Worm (Caenorhabditis elegans): Measurements from ENCODE around the gene ceh-30.

The ceh-30 gene

DNA sequence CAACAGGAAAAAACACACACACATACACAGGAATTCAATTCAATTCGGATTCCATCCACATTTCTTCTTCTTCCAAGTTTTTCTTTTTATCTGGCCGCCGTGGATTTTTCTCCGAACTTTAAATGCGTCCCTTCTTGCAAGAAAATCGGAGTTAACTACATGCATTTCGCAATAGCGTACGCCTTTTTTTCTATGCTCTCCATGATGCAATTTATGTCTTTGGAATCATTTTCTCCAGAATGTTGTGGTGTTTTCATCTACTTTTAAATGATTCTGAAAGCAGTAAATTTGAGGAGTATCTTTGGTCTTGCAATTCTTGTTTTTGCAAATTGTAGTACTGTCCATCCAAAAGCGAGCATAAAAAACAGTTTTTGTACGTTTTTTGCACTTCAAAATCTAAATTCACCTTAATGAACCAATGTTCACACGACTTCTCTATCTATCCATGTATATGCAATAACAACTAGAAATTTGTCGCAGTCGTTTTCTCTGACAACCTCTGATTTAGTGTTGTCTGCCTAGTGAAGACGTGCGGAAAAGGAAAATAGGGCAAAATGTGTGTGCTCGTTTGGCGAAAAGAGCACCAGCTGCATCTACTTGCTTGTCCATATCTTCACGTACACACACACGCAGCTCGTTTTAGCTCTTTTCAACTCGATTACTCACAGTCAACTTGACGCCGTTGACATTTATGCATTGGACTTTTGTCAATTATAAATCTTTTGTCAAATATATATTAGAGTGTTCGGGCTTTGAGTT, 40.9 kb upstream of the ceh-30 start:
- TF ChIP-seq C34F6.9 (tag; optimal IDR thresholded peaks at IDR 0.05), result peak; percentile 40
- peak; percentile 50 for TF ChIP-seq unc-55 (GFP tag; optimal IDR thresholded peaks at IDR 0.05)
- no peak for TF ChIP-seq nhr-11 (tag; optimal IDR thresholded peaks at IDR 0.05)
- TF ChIP-seq sma-9 (GFP tag; optimal IDR thresholded peaks at IDR 0.05), result peak; percentile 10
- no peak for TF ChIP-seq sma-9 (tag; optimal IDR thresholded peaks at IDR 0.05)
- TF ChIP-seq lin-11 (tag; optimal IDR thresholded peaks at IDR 0.05), result peak; percentile 22
- TF ChIP-seq Y55F3AM.14 (GFP tag; optimal IDR thresholded peaks at IDR 0.05), result no peak
- TF ChIP-seq nhr-129 (tag; optimal IDR thresholded peaks at IDR 0.05), result peak; percentile 93

DNA sequence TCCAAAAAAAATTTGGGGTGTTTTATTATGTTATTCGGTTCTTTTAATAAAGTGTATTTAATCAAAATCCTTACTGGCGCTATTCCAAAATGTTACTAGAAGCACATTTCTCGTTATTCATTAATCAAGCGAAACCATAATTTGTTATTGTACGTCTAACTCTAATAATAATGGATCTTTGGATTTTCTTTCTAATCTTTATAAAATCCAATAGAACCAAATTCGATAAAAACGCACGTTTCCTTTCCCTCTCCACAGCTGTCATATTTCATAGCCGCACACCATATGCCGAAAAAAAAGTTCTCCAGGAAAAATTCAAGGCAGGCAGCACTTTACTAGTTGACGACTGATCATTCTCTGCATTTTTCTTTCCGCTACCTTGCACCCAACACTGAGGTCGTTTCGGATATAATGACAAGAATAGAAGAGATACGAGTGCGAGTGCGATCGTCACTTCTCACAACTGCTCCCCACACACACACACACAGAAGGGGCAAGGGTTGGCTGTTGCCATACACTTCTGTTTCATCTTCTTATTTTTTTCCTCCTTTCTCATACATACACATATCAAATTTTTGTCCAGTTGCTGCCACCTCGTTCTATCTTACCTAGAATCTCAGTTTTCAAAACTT, 39.7 kb upstream of the ceh-30 start:
- TF ChIP-seq alr-1 (tag; optimal IDR thresholded peaks at IDR 0.05), result no peak
- peak; percentile 54 for TF ChIP-seq ama-1 (optimal IDR thresholded peaks at IDR 0.05)
- peak; percentile 13 for TF ChIP-seq ztf-4 (tag; optimal IDR thresholded peaks at IDR 0.05)
- TF ChIP-seq mbf-1 (tag; optimal IDR thresholded peaks at IDR 0.05), result no peak
- no peak for TF ChIP-seq nhr-77 (tag; optimal IDR thresholded peaks at IDR 0.05)
- TF ChIP-seq sma-3 (GFP tag; optimal IDR thresholded peaks at IDR 0.05), result no peak
- TF ChIP-seq F13H6.1 (tag; optimal IDR thresholded peaks at IDR 0.05), result peak; percentile 33
- TF ChIP-seq unc-62 (GFP tag; optimal IDR thresholded peaks at IDR 0.05), result no peak
- no peak for TF ChIP-seq ceh-16 (tag; optimal IDR thresholded peaks at IDR 0.05)
- TF ChIP-seq peb-1 (tag; optimal IDR thresholded peaks at IDR 0.05), result no peak
- no peak for TF ChIP-seq gmeb-1 (tag; optimal IDR thresholded peaks at IDR 0.05)
- TF ChIP-seq blmp-1 (tag; optimal IDR thresholded peaks at IDR 0.05; ENCODE audit: insufficient read depth), result no peak
- TF ChIP-seq mab-5 (tag; optimal IDR thresholded peaks at IDR 0.05), result no peak
- TF ChIP-seq nhr-129 (tag; optimal IDR thresholded peaks at IDR 0.05), result peak; percentile 65
- TF ChIP-seq egl-27 (tag; optimal IDR thresholded peaks at IDR 0.05), result no peak
- TF ChIP-seq zag-1 (tag; optimal IDR thresholded peaks at IDR 0.05), result no peak
- TF ChIP-seq sma-9 (GFP tag; optimal IDR thresholded peaks at IDR 0.05), result peak; percentile 78
- no peak for TF ChIP-seq sma-9 (tag; optimal IDR thresholded peaks at IDR 0.05)
- TF ChIP-seq lsy-2 (tag; optimal IDR thresholded peaks at IDR 0.05), result peak in 1 of 2 experiments; percentile 10
- TF ChIP-seq C34F6.9 (tag; optimal IDR thresholded peaks at IDR 0.05), result peak; percentile 17
- no peak for TF ChIP-seq nhr-6 (tag; optimal IDR thresholded peaks at IDR 0.05)
- no peak for TF ChIP-seq fos-1 (tag; optimal IDR thresholded peaks at IDR 0.05)
- TF ChIP-seq dmd-4 (tag; optimal IDR thresholded peaks at IDR 0.05), result no peak
- TF ChIP-seq ztf-1 (GFP tag; conservative IDR thresholded peaks at IDR 0.05), result no peak
- no peak for TF ChIP-seq R02D3.7 (tag; optimal IDR thresholded peaks at IDR 0.05)
- no peak for TF ChIP-seq unc-55 (GFP tag; optimal IDR thresholded peaks at IDR 0.05)
- no peak for TF ChIP-seq nhr-10 (tag; optimal IDR thresholded peaks at IDR 0.05)
- TF ChIP-seq lin-13 (GFP tag; optimal IDR thresholded peaks at IDR 0.05), result no peak
- no peak for TF ChIP-seq nhr-237 (tag; optimal IDR thresholded peaks at IDR 0.05)
- TF ChIP-seq aly-2 (tag; optimal IDR thresholded peaks at IDR 0.05), result no peak
- no peak for TF ChIP-seq nhr-11 (tag; optimal IDR thresholded peaks at IDR 0.05)

DNA sequence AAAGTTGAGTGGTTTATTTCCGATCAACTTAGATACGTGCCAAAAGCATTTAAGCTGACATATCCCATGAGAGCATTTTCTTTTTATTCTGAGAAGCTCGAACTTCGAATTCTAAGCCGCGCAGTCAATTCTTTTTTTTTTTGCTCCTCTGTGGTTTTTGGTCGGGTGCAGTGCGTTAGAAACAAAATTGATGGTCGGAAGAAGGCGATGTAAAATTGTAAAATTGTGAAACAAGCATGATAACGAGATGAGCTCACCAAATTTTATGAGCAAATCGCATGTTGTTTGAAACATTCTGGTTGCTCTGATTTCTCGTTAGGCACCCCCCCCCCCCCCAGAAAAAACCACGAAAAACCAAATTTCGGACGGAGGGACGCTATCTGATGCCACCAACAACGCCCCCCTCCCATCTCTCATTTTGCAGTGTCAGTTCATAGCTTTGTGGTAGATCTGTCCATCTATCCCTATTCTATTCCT, 38.7 kb upstream of the ceh-30 start, which contains the start of gene aqp-7:
Gene aqp-7 (plus strand): TSS at position 427 of the 477 bp plus-strand sequence.
- peak; percentile 19 for TF ChIP-seq zag-1 (tag; optimal IDR thresholded peaks at IDR 0.05)
- TF ChIP-seq mab-5 (tag; optimal IDR thresholded peaks at IDR 0.05), result no peak
- TF ChIP-seq lsy-2 (tag; optimal IDR thresholded peaks at IDR 0.05), result peak in 1 of 2 experiments; percentile 3
- no peak for TF ChIP-seq crh-2 (tag; optimal IDR thresholded peaks at IDR 0.05)
- peak; percentile 9 for TF ChIP-seq sem-4 (tag; optimal IDR thresholded peaks at IDR 0.05)
- no peak for TF ChIP-seq ama-1 (optimal IDR thresholded peaks at IDR 0.05)

DNA sequence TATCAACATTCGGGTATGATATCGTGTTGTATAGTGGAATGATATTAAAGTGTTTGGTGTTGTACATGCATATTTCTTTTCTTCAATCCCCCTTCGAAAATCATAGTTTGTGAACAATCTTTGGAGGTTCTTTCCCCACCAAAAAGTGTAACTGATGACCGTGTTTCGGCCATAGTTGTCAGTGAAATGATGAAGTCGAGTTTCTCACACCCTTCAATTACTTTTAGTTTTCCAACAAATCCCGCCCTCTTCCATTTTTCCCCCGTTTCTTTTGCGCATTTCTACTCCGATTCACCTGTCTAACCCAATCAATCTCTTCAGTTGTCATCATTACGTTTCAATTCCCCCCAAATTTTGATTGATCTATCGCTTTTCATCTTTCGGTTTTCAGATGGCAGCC, 38.2 kb upstream of the ceh-30 start:
- TF ChIP-seq sma-9 (GFP tag; optimal IDR thresholded peaks at IDR 0.05), result peak; percentile 8
- no peak for TF ChIP-seq sma-9 (tag; optimal IDR thresholded peaks at IDR 0.05)
- TF ChIP-seq nhr-129 (tag; optimal IDR thresholded peaks at IDR 0.05), result peak; percentile 27
- no peak for TF ChIP-seq nhr-25 (tag; optimal IDR thresholded peaks at IDR 0.05)
- peak; percentile 28 for TF ChIP-seq nhr-21 (tag; optimal IDR thresholded peaks at IDR 0.05)
- no peak for TF ChIP-seq ztf-11 (tag; optimal IDR thresholded peaks at IDR 0.05)

Measured in whole organism, L2 larva.